Fruit fly (Drosophila melanogaster): Measurements from ENCODE around the gene ath.
A peak's percentile ranks its signal among the peaks of the same experiment; 100 is the strongest.

The ath gene

DNA sequence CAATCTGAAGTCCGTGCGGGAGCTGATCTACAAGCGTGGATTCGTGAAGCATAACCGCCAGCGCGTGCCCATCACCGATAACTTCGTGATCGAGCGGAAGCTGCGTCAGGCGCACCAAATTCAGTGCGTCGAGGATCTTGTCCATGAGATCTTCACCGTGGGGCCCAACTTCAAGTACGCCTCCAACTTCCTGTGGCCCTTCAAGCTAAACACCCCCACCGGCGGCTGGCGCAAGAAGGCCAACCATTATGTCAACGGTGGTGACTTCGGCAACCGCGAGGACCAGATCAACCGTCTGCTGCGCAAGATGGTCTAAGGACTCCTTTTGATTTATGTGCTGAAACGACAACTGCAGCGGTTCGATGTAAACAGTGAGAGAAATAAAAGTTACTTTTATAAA lies 9.2 kb upstream of the ath start:
- TF ChIP-seq CG11617 (GFP tag; optimal IDR thresholded peaks at IDR 0.05) (no peak), ovo (GFP tag; optimal IDR thresholded peaks at IDR 0.05) (no peak), Clk (GFP tag; optimal IDR thresholded peaks at IDR 0.05) (no peak), CG12768 (GFP tag; optimal IDR thresholded peaks at IDR 0.05) (no peak), CG7101 (tag; optimal IDR thresholded peaks at IDR 0.05) (no peak), cnc (optimal IDR thresholded peaks at IDR 0.05) (no peak), toe (GFP tag; optimal IDR thresholded peaks at IDR 0.05) (no peak), CG7045 (GFP tag; optimal IDR thresholded peaks at IDR 0.05) (no peak)

DNA sequence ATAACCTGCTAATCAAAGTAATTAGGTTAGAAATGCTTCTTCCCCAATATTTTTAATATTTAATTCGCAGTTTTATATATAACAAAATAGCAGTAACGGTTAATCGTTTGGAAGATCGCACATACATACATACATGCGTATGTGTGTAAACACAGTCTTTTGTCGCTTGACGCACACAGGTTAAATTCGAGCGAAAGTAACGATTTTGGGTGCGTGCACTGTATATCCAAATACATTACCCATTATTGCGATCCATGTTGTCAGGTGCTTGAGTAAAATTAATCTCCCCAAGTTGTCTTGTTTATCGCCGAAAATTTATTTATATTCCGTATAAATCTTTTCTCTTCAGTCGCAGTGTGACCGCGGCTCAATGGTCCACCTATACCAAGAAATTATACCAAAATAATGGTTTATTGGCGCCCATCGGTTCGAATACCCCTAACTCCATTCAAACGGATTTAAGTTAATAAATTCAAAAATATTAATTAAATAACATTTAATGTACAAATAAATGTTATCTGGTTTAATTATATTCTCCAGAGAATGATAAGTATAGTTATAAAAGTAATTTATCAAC lies 6.9 kb upstream of the ath start, which contains the start of gene CG34159:
TSS of gene CG34159 (minus strand) at position 385 of the 577 bp plus-strand sequence.
- TF ChIP-seq cnc (optimal IDR thresholded peaks at IDR 0.05) (no peak), bab1 (GFP tag; optimal IDR thresholded peaks at IDR 0.05) (peak; percentile 42), ovo (GFP tag; optimal IDR thresholded peaks at IDR 0.05) (peak; percentile 73)

DNA sequence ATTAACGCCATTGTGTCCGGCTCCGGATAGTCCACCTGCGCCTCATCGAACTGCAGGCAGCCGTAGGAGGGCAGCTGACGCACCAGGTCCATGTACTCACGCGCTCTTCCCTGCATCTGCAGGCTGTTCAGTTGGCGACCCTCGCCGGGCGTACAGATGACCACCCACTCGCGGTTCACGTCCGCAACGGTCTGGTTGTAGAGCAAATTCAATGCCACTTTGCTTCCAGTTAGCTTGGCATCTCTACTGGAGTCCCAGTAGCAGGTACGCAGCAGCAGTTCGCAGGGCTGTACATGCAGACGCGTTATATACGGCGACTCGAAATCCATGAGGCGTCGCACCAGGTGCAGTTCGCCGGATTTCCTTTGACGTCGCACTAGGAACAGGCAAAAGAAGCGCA lies 5.0 kb upstream of the ath start:
- TF ChIP-seq cic (GFP tag; optimal IDR thresholded peaks at IDR 0.05), result no peak
- no peak for TF ChIP-seq CG1620 (GFP tag; optimal IDR thresholded peaks at IDR 0.05)
- TF ChIP-seq tj (GFP tag; optimal IDR thresholded peaks at IDR 0.05), result no peak
- TF ChIP-seq bab1 (GFP tag; optimal IDR thresholded peaks at IDR 0.05), result no peak
- TF ChIP-seq CG12768 (GFP tag; optimal IDR thresholded peaks at IDR 0.05), result no peak
- no peak for TF ChIP-seq pad (GFP tag; optimal IDR thresholded peaks at IDR 0.05)
- TF ChIP-seq Mnt (GFP tag; optimal IDR thresholded peaks at IDR 0.05), result no peak
- TF ChIP-seq ovo (GFP tag; optimal IDR thresholded peaks at IDR 0.05), result no peak
- no peak for TF ChIP-seq CG7045 (GFP tag; optimal IDR thresholded peaks at IDR 0.05)
- no peak for TF ChIP-seq Hr96 (GFP tag; optimal IDR thresholded peaks at IDR 0.05)

DNA sequence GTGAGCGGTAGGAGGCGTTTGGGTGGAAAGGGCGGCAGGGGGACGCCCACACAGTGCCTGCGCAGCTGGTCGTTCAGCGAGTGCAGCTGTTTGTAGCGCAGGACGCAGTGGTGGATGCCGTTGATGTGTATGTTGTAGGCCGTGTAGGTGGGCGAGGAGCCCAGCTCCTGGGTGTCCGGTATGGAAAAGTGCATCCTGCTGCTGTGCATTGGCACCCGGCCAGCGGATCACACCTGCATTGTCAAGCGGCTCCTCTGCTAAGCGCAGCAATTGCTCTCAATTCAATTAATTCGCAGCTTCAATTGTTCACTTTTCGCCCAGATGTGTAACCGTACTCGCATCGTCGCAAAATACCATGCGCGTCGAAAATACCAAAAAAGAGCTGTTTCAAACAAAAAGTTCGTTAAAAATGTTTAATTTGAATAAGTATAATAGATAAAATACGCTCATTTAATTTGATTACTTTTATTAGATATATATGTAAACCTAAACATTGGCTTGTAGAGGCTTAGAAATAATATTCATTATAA lies 4.2 kb upstream of the ath start, which contains the start of gene Snx17:
TSS of gene Snx17 (minus strand) at position 329 of the 530 bp plus-strand sequence.
- TF ChIP-seq tj (GFP tag; optimal IDR thresholded peaks at IDR 0.05), result no peak
- TF ChIP-seq Clk (GFP tag; optimal IDR thresholded peaks at IDR 0.05), result no peak
- no peak for TF ChIP-seq CG7101 (tag; optimal IDR thresholded peaks at IDR 0.05)
- no peak for TF ChIP-seq ovo (GFP tag; optimal IDR thresholded peaks at IDR 0.05)
- TF ChIP-seq CG33017 (tag; optimal IDR thresholded peaks at IDR 0.05), result no peak
- TF ChIP-seq cnc (optimal IDR thresholded peaks at IDR 0.05), result no peak
- TF ChIP-seq cic (GFP tag; optimal IDR thresholded peaks at IDR 0.05), result no peak
- no peak for TF ChIP-seq CG11617 (GFP tag; optimal IDR thresholded peaks at IDR 0.05)
- no peak for TF ChIP-seq toe (GFP tag; optimal IDR thresholded peaks at IDR 0.05)
- no peak for TF ChIP-seq CG1620 (GFP tag; optimal IDR thresholded peaks at IDR 0.05)
- TF ChIP-seq CG12768 (GFP tag; optimal IDR thresholded peaks at IDR 0.05), result no peak
- TF ChIP-seq pad (GFP tag; optimal IDR thresholded peaks at IDR 0.05), result no peak
- TF ChIP-seq bab1 (GFP tag; optimal IDR thresholded peaks at IDR 0.05), result no peak

DNA sequence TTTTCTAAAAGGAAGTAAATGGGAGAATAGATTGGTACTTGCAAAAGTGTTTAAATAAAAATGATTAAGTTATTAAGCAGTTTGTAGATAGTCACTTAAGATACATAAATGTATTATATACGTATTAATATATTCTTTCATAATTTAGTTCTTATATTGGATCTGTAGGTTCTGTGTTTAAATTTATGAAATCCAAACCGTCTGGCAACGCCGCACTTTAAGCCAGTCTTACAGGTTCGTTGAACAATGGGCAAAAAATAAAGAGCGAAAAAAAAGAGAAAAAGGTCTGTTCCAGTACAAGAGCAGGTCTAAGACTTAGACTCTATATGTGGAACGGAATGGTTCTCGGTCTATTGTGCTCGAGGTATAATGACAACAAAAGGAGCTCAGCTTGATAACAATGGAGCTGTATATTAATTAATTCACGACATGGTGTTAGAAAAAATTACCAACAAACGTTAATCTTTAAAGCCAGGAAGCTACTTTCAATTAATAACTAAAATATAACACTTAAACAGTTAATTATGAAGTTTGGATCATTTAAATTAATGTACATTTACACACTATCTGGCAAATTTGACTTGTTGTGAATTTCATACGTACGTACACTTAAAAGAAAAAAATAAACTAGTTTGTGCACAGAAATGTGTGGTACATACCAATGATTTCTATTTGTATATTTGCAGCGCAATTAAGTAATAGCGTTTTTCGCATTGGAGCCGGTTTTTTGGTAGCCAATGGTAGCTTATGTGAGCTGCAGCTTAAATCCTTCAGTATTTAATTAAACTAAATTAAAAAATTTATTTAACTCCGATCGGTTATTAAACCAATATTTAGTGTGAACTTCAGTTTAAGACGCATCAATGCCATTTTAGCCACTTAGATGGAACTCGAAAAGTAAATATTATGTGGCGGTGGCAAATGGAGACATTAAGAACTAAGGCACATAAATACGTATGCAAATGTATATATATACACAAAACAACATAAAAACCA lies 1.8 kb upstream of the ath start, which contains the start of gene CG5731:
TSS of gene CG5731 (minus strand) at position 946 of the 996 bp plus-strand sequence.
- no peak for TF ChIP-seq CG1620 (GFP tag; optimal IDR thresholded peaks at IDR 0.05)
- TF ChIP-seq kay (GFP tag; ENCODE audit: borderline replicate concordance), result peak; percentile 76

DNA sequence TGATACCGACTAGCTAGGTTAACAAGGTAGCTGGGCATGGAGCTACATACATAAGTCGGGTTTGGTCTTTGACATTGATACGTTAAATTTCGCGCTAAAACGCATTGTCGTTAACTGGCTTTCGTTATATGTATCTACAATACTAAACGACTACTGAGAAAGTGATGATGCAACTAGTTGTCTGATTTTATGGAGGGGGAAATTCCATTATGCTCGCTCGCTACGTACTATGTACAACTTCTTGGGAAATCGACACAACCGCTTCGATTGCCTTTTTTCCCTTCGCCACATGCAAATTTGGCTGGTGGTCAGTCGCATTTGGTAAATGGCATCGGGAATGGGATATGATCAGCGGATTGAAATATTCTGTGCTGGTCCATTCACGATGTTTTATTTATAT lies 9.1 kb downstream of the ath start:
- no peak for TF ChIP-seq toe (GFP tag; optimal IDR thresholded peaks at IDR 0.05)
- no peak for TF ChIP-seq cic (GFP tag; optimal IDR thresholded peaks at IDR 0.05)
- peak; percentile 77 for TF ChIP-seq tj (GFP tag; optimal IDR thresholded peaks at IDR 0.05)

DNA sequence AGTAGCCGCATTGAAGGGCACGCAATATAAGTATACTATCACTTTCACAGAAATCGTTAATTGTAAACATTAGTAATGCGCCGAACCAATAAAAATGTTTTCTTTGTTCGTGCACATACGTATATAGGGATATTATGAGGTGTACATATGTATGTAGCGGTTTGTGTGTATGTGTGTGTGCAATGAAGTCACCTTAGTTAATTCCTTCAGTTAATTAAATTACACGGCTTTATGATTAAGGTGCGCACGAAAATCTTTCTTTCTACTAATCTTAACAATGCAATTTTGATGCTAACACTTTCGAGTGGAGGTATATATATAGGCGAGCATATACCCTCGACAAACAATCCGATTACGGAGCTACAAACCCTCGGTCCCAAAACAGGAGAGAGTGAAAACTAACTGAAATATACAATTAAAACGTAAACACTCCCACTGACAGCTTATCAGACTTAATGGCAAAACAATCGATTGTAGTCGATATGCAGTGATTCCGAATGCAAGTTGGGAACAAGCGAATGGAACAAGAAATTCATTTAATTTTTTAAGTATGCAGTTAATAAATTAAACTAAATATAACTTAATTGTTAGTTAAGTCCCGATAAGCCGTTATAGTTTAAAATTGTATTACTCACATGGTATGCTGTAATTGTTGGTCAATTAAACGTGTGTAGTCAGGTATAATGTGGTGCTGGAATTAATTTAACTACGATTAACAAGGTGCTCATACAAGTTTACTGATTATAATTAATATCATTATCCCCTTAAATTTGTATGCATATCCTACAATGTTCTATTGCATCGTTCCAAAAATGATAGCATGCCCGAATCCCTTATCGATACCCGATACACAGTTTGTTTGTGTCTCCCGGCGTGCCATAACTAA lies 9.8 kb downstream of the ath start, which contains the start of the genes Npc1a and Prosalpha6:
TSS of gene Npc1a (minus strand) at position 716 of the 886 bp plus-strand sequence.
TSS of gene Prosalpha6 (plus strand) at position 851 of the 886 bp plus-strand sequence.
- TF ChIP-seq cic (GFP tag; optimal IDR thresholded peaks at IDR 0.05) (peak; percentile 37), pad (GFP tag; optimal IDR thresholded peaks at IDR 0.05) (peak; percentile 39), kay (GFP tag; ENCODE audit: borderline replicate concordance) (peak; percentile 72), bab1 (GFP tag; optimal IDR thresholded peaks at IDR 0.05) (peak; percentile 44), CG14711 (tag; optimal IDR thresholded peaks at IDR 0.05) (no peak), CG12768 (GFP tag; optimal IDR thresholded peaks at IDR 0.05) (peak; percentile 52), Clk (GFP tag; optimal IDR thresholded peaks at IDR 0.05) (no peak), tj (GFP tag; optimal IDR thresholded peaks at IDR 0.05) (peak; percentile 4), toe (GFP tag; optimal IDR thresholded peaks at IDR 0.05) (no peak), CG7045 (GFP tag; optimal IDR thresholded peaks at IDR 0.05) (peak; percentile 3)

Data from whole organism, adult.